Worm (Caenorhabditis elegans) whole organism, early embryonic: ENCODE data around the gene dyf-17.
A peak's percentile ranks its signal among the peaks of the same experiment; 100 is the strongest.

Experiments
- B0310.2 ChIP-seq: sonication (generic microtip); optimal IDR thresholded peaks from 2 replicates; lab custom pipeline; 2016; ENCODE audit warnings: mild to moderate bottlenecking, missing genetic modification characterization, missing compliant biosample characterization
- F13C5.2 ChIP-seq: sonication (generic microtip); optimal IDR thresholded peaks from 2 replicates; lab custom pipeline; 2017; ENCODE audit warnings: mild to moderate bottlenecking, missing genetic modification characterization, inconsistent platforms, missing compliant biosample characterization
- aly-1 ChIP-seq: sonication (generic microtip); optimal IDR thresholded peaks from 2 replicates; lab custom pipeline; 2016; ENCODE audit warnings: missing genetic modification characterization, missing compliant biosample characterization
- ama-1 ChIP-seq: fragments of 150-350 bp; optimal IDR thresholded peaks from 2 replicates; lab custom pipeline; 2014
- ceh-13 ChIP-seq: fragments of 200-800 bp; sonication (Bioruptor generic); optimal IDR thresholded peaks from 2 replicates; lab custom pipeline; 2018; ENCODE audit warnings: mild to moderate bottlenecking, missing genetic modification characterization, missing compliant biosample characterization
- ceh-36 ChIP-seq: sonication (generic microtip); optimal IDR thresholded peaks from 2 replicates; lab custom pipeline; 2016; ENCODE audit warnings: missing genetic modification characterization, inconsistent platforms, missing compliant biosample characterization
- ets-7 ChIP-seq: sonication (generic microtip); optimal IDR thresholded peaks from 2 replicates; lab custom pipeline; 2016; ENCODE audit warnings: missing genotype, missing genetic modification characterization, missing compliant biosample characterization
- flt-1 ChIP-seq: fragments of 200-800 bp; sonication (Bioruptor generic); IDR thresholded peaks from 2 replicates; pipeline ENCODE4 v1.3.6; 2022; ENCODE audit warnings: missing genetic modification characterization, missing compliant biosample characterization
- hmbx-1 ChIP-seq: sonication (generic microtip); optimal IDR thresholded peaks from 2 replicates; lab custom pipeline; 2016; ENCODE audit warnings: mild to moderate bottlenecking, missing genetic modification characterization, missing compliant biosample characterization
- hmg-4 ChIP-seq: fragments of 200-800 bp; sonication (Bioruptor generic); optimal IDR thresholded peaks from 2 replicates; lab custom pipeline; 2018; ENCODE audit warnings: mild to moderate bottlenecking, missing genetic modification characterization, missing compliant biosample characterization
- hnd-1 ChIP-seq: sonication (generic microtip); optimal IDR thresholded peaks from 2 replicates; lab custom pipeline; 2016; ENCODE audit warnings: missing genetic modification characterization, missing compliant biosample characterization
- pes-1 ChIP-seq: fragments of 200-800 bp; sonication (Bioruptor generic); IDR thresholded peaks from 2 replicates; pipeline ENCODE4 v1.3.6; 2022; ENCODE audit warnings: missing genetic modification reagents, missing genetic modification characterization, missing compliant biosample characterization
- scrt-1 ChIP-seq: fragments of 200-800 bp; sonication (Bioruptor generic); IDR thresholded peaks from 2 replicates; pipeline ENCODE4 v1.3.6; 2022; ENCODE audit warnings: missing genetic modification characterization, missing compliant biosample characterization
- sea-1 ChIP-seq: fragments of 200-800 bp; sonication (Bioruptor generic); conservative IDR thresholded peaks from 2 replicates; pipeline ENCODE4 v1.3.6; 2022; ENCODE audit warnings: missing genetic modification characterization, missing compliant biosample characterization
- tbx-11 ChIP-seq: fragments of 200-800 bp; sonication (Bioruptor generic); IDR thresholded peaks from 2 replicates; pipeline ENCODE4 v1.3.6; 2022; ENCODE audit warnings: missing genetic modification characterization, missing compliant biosample characterization
- tbx-37 ChIP-seq: fragments of 200-800 bp; sonication (Bioruptor generic); conservative IDR thresholded peaks from 2 replicates; pipeline ENCODE4 v1.3.6; 2022; ENCODE audit warnings: missing genetic modification reagents, missing genetic modification characterization, missing compliant biosample characterization
- tra-4 ChIP-seq: sonication (generic microtip); optimal IDR thresholded peaks from 2 replicates; lab custom pipeline; 2017; ENCODE audit warnings: missing genetic modification characterization, missing compliant biosample characterization

dyf-17 gene

ce11 chrV:19125812-19126211 is 1.5 kb upstream of the dyf-17 start:
- TF ChIP-seq aly-1 (tag; lab: Kevin White, UChicago) = peak; percentile 36
- TF ChIP-seq ama-1 (lab: Kevin White, UChicago) = no peak
- TF ChIP-seq hnd-1 (tag; lab: Kevin White, UChicago) = peak; percentile 57
- peak; percentile 85 for TF ChIP-seq hmg-4
- TF ChIP-seq ceh-36 = peak; percentile 81
- peak; percentile 72 for TF ChIP-seq ceh-13 (GFP tag; lab: Kevin White, UChicago)
- peak; percentile 79 for TF ChIP-seq F13C5.2
- TF ChIP-seq scrt-1 (GFP tag; lab: Robert Waterston, UW) = peak; percentile 89
- TF ChIP-seq tbx-11 (GFP tag; lab: Robert Waterston, UW) = peak; percentile 84
- peak; percentile 92 for TF ChIP-seq flt-1 (GFP tag; lab: Robert Waterston, UW)
- peak; percentile 57 for TF ChIP-seq hmbx-1
- peak; percentile 90 for TF ChIP-seq tbx-37 (GFP tag; lab: Robert Waterston, UW)
- TF ChIP-seq tra-4 (tag; lab: Kevin White, UChicago) = peak; percentile 47
- TF ChIP-seq pes-1 (GFP tag; lab: Robert Waterston, UW) = peak; percentile 92
- TF ChIP-seq sea-1 (GFP tag; lab: Robert Waterston, UW) = peak; percentile 92
- TF ChIP-seq ets-7 (tag; lab: Kevin White, UChicago) = no peak
- TF ChIP-seq B0310.2 (tag; lab: Kevin White, UChicago) = peak; percentile 85

ce11 chrV:19129497-19130212 is 2.3 kb downstream of the dyf-17 start:
- TF ChIP-seq aly-1 (tag; lab: Kevin White, UChicago) (no peak), scrt-1 (GFP tag; lab: Robert Waterston, UW) (no peak), hmg-4 (no peak), pes-1 (GFP tag; lab: Robert Waterston, UW) (no peak), tbx-11 (GFP tag; lab: Robert Waterston, UW) (no peak), ama-1 (lab: Kevin White, UChicago) (no peak), ceh-36 (no peak), flt-1 (GFP tag; lab: Robert Waterston, UW) (no peak), tbx-37 (GFP tag; lab: Robert Waterston, UW) (no peak), B0310.2 (tag; lab: Kevin White, UChicago) (no peak), hnd-1 (tag; lab: Kevin White, UChicago) (no peak), F13C5.2 (no peak), tra-4 (tag; lab: Kevin White, UChicago) (no peak), hmbx-1 (no peak), ets-7 (tag; lab: Kevin White, UChicago) (no peak), sea-1 (GFP tag; lab: Robert Waterston, UW) (no peak), ceh-13 (GFP tag; lab: Kevin White, UChicago) (no peak)

- no peak for TF ChIP-seq hmbx-1
- TF ChIP-seq ama-1 (lab: Kevin White, UChicago) = no peak
- TF ChIP-seq ceh-13 (GFP tag; lab: Kevin White, UChicago) = no peak
- no peak for TF ChIP-seq sea-1 (GFP tag; lab: Robert Waterston, UW)
- no peak for TF ChIP-seq aly-1 (tag; lab: Kevin White, UChicago)
- no peak for TF ChIP-seq F13C5.2
- no peak for TF ChIP-seq pes-1 (GFP tag; lab: Robert Waterston, UW)
- no peak for TF ChIP-seq ceh-36
- no peak for TF ChIP-seq hmg-4
- TF ChIP-seq flt-1 (GFP tag; lab: Robert Waterston, UW) = no peak
- TF ChIP-seq scrt-1 (GFP tag; lab: Robert Waterston, UW) = no peak
- no peak for TF ChIP-seq tra-4 (tag; lab: Kevin White, UChicago)
- TF ChIP-seq tbx-11 (GFP tag; lab: Robert Waterston, UW) = no peak
- no peak for TF ChIP-seq hnd-1 (tag; lab: Kevin White, UChicago)
- TF ChIP-seq ets-7 (tag; lab: Kevin White, UChicago) = no peak
- TF ChIP-seq B0310.2 (tag; lab: Kevin White, UChicago) = no peak
Measured at ce11 chrV:19131848-19132401, 4.6 kb downstream of the dyf-17 start.

- TF ChIP-seq scrt-1 (GFP tag; lab: Robert Waterston, UW) = no peak
- no peak for TF ChIP-seq hnd-1 (tag; lab: Kevin White, UChicago)
- TF ChIP-seq ama-1 (lab: Kevin White, UChicago) = no peak
- TF ChIP-seq ceh-13 (GFP tag; lab: Kevin White, UChicago) = no peak
- TF ChIP-seq aly-1 (tag; lab: Kevin White, UChicago) = no peak
- TF ChIP-seq B0310.2 (tag; lab: Kevin White, UChicago) = no peak
- no peak for TF ChIP-seq hmg-4
- TF ChIP-seq tbx-11 (GFP tag; lab: Robert Waterston, UW) = no peak
- no peak for TF ChIP-seq ets-7 (tag; lab: Kevin White, UChicago)
- no peak for TF ChIP-seq tra-4 (tag; lab: Kevin White, UChicago)
- TF ChIP-seq sea-1 (GFP tag; lab: Robert Waterston, UW) = no peak
- TF ChIP-seq pes-1 (GFP tag; lab: Robert Waterston, UW) = no peak
- no peak for TF ChIP-seq F13C5.2
- TF ChIP-seq tbx-37 (GFP tag; lab: Robert Waterston, UW) = no peak
- no peak for TF ChIP-seq ceh-36
- TF ChIP-seq hmbx-1 = no peak
- no peak for TF ChIP-seq flt-1 (GFP tag; lab: Robert Waterston, UW)
Measured at ce11 chrV:19133507-19133906, 6.2 kb downstream of the dyf-17 start, which contains the start of gene Y39B6A.10. Gene Y39B6A.10 (minus strand): TSS chrV:19133607.

- TF ChIP-seq sea-1 (GFP tag; lab: Robert Waterston, UW) (no peak), B0310.2 (tag; lab: Kevin White, UChicago) (no peak)
Measured at ce11 chrV:19136206-19136605, 8.9 kb downstream of the dyf-17 start, which contains the start of gene Y39B6A.9. Gene Y39B6A.9 (plus strand): TSS chrV:19136506.

ce11 chrV:19140495-19140894 is 13.2 kb downstream of the dyf-17 start, which contains the start of gene cpg-23:
Gene cpg-23 (plus strand): TSS chrV:19140795.
- TF ChIP-seq hnd-1 (tag; lab: Kevin White, UChicago) (no peak), pes-1 (GFP tag; lab: Robert Waterston, UW) (no peak), hmg-4 (no peak), ceh-13 (GFP tag; lab: Kevin White, UChicago) (no peak), tbx-11 (GFP tag; lab: Robert Waterston, UW) (no peak), tra-4 (tag; lab: Kevin White, UChicago) (no peak), sea-1 (GFP tag; lab: Robert Waterston, UW) (no peak), tbx-37 (GFP tag; lab: Robert Waterston, UW) (no peak), F13C5.2 (no peak)
